Fruit fly (Drosophila melanogaster): ENCODE measurements around the gene ChAT.
A peak's percentile ranks its signal among the peaks of the same experiment; 100 is the strongest.

ChAT gene

DNA sequence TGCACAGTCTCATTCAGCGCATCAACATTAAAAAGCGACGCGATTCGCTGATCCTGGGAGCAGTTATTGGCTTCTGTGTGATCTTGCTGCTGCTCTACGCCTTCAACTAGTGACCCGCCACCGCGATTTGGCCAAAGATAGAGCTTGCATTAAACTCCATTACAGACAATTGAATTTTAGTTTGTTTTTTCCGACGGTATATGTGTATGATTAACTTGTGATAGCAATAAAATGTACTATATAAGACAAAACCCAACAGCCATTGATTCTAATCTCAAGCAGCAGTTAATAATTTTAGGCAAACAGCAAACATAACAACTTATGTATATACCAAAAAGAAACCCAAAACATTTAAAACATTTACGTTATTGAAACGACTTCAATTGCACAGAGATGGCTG is 40.2 kb upstream of the ChAT start, which contains the start of gene CG31231:
TSS of gene CG31231 (plus strand) at position 301 of the 400 bp plus-strand sequence.
- TF ChIP-seq dati (GFP tag; IDR thresholded peaks at IDR 0.05) = no peak
- no peak for TF ChIP-seq cg (GFP tag; optimal IDR thresholded peaks at IDR 0.05)
- TF ChIP-seq tna (GFP tag; IDR thresholded peaks at IDR 0.05; ENCODE audit: partially characterized antibody) = no peak
- no peak for TF ChIP-seq Dip2 (GFP tag; IDR thresholded peaks at IDR 0.05)
- TF ChIP-seq CG13123 (GFP tag; optimal IDR thresholded peaks at IDR 0.05) = no peak
- no peak for TF ChIP-seq CG10366 (GFP tag; IDR thresholded peaks at IDR 0.05)
- TF ChIP-seq bcd (GFP tag; optimal IDR thresholded peaks at IDR 0.05) = no peak
- no peak for TF ChIP-seq stc (GFP tag; IDR thresholded peaks at IDR 0.05)
- TF ChIP-seq HmgD (GFP tag; optimal IDR thresholded peaks at IDR 0.05) = no peak
- TF ChIP-seq MTF-1 (GFP tag; optimal IDR thresholded peaks at IDR 0.05; ENCODE audit: borderline replicate concordance) = no peak
- TF ChIP-seq HLH54F (GFP tag; optimal IDR thresholded peaks at IDR 0.05) = no peak
- no peak for TF ChIP-seq odd (GFP tag; optimal IDR thresholded peaks at IDR 0.05)
- no peak for TF ChIP-seq chn (GFP tag; optimal IDR thresholded peaks at IDR 0.05)
- TF ChIP-seq Sry-β (GFP tag; optimal IDR thresholded peaks at IDR 0.05) = no peak
- TF ChIP-seq inv (GFP tag; IDR thresholded peaks at IDR 0.05; ENCODE audit: partially characterized antibody) = no peak
- TF ChIP-seq CG2116 (GFP tag; optimal IDR thresholded peaks at IDR 0.05) = no peak
- TF ChIP-seq Rfx (GFP tag; IDR thresholded peaks at IDR 0.05) = no peak
- TF ChIP-seq Ets97D (GFP tag; optimal IDR thresholded peaks at IDR 0.05) = no peak
- no peak for TF ChIP-seq phol (tag; optimal IDR thresholded peaks at IDR 0.05)
- TF ChIP-seq Optix (GFP tag; IDR thresholded peaks at IDR 0.05) = no peak

DNA sequence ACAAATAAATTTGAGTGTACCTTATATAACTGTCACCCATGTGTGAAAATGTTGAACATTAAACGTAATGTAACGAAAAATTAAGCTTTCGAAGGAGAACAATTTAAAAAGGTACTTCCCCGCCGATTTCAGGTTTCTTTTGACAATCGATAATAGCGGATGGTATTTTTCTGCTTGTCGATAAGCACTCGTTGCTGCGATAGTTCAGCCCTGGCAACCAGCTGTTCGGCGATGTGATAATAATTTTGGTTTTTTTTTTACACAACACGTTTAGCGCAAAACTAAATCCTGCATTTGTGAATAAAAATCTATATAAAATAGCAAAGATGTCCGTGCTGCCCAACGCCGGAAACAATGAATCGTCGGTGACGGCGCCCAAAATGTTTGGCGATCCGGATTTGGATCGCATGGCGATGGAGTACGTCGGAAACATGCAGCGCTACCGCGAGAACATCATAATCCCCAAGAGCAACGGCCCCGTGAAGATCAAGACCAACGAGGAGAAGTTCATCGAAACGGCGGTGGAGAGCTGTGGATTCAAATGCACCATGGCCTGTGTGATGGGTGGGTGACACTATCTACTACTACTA is 37.5 kb upstream of the ChAT start, which contains the start of gene CG31229:
TSS of gene CG31229 (plus strand) at position 194 of the 590 bp plus-strand sequence.
- TF ChIP-seq bbx (GFP tag; IDR thresholded peaks at IDR 0.05; ENCODE audit: partially characterized antibody) (peak; percentile 27; the same call in 1 of the 2 replicates), unc-4 (GFP tag; IDR thresholded peaks at IDR 0.05; ENCODE audit: partially characterized antibody) (peak; percentile 59), Dek (tag; optimal IDR thresholded peaks at IDR 0.05) (no peak), nmo (GFP tag; optimal IDR thresholded peaks at IDR 0.05) (peak; percentile 8), CG31441 (GFP tag; IDR thresholded peaks at IDR 0.05) (no peak), crc (GFP tag; optimal IDR thresholded peaks at IDR 0.05) (no peak), Mad (GFP tag; optimal IDR thresholded peaks at IDR 0.05) (no peak), Ets97D (GFP tag; optimal IDR thresholded peaks at IDR 0.05) (no peak), CG14050 (GFP tag; IDR thresholded peaks at IDR 0.05) (no peak), Dfd (GFP tag; optimal IDR thresholded peaks at IDR 0.05) (no peak), dm (GFP tag; optimal IDR thresholded peaks at IDR 0.05) (peak; percentile 33), gem (tag; optimal IDR thresholded peaks at IDR 0.05) (no peak), Atf-2 (GFP tag; optimal IDR thresholded peaks at IDR 0.05) (no peak), Hr39 (optimal IDR thresholded peaks at IDR 0.05) (no peak), B-H2 (GFP tag; optimal IDR thresholded peaks at IDR 0.05) (no peak), twi (tag; optimal IDR thresholded peaks at IDR 0.05) (no peak), CG3838 (GFP tag; optimal IDR thresholded peaks at IDR 0.05) (no peak), Meics (GFP tag; optimal IDR thresholded peaks at IDR 0.05) (no peak), gcm2 (GFP tag; optimal IDR thresholded peaks at IDR 0.05) (no peak), CG33557 (GFP tag; optimal IDR thresholded peaks at IDR 0.05) (no peak), CG9876 (GFP tag; optimal IDR thresholded peaks at IDR 0.05) (no peak), Adf1 (GFP tag; IDR thresholded peaks at IDR 0.05) (no peak), CG16813 (GFP tag; IDR thresholded peaks at IDR 0.05; ENCODE audit: partially characterized antibody) (peak; percentile 43; the same call in 2 of the 3 replicates), Scr (GFP tag; IDR thresholded peaks at IDR 0.05; ENCODE audit: partially characterized antibody) (peak; percentile 64), p53 (GFP tag; optimal IDR thresholded peaks at IDR 0.05) (no peak), emc (GFP tag; optimal IDR thresholded peaks at IDR 0.05) (no peak), CG10543 (GFP tag; optimal IDR thresholded peaks at IDR 0.05) (no peak), CG7928 (GFP tag; optimal IDR thresholded peaks at IDR 0.05) (peak; percentile 91), crol (GFP tag; IDR thresholded peaks at IDR 0.05) (no peak), danr (GFP tag; IDR thresholded peaks at IDR 0.05) (no peak), Nf-YB (GFP tag; optimal IDR thresholded peaks at IDR 0.05) (no peak), Rfx (GFP tag; IDR thresholded peaks at IDR 0.05) (no peak), kah (GFP tag; optimal IDR thresholded peaks at IDR 0.05) (peak; percentile 63)

Data from whole organism, embryonic.